Worm (Caenorhabditis elegans): ENCODE data around the gene mrp-6.

DNA sequence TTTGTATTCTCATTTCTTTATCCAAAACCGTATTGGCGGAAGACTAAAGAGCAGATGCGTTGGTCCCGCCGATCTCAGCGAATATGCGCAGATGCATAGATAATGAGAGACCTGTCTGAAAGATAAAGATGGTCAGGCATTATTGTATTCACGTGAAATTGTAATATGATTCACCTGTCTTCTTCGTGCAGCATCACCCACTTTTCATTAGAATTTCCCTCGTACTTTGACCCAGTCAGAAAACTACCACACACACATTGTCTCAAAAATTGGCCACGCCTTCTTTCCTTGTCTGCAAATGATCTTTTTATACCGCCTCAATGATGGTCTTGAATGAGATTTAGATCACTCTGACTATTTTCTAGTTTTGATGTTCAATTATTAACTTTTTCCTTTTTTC lies 40.5 kb downstream of the mrp-6 start:
- TF ChIP-seq nhr-76 (tag; optimal IDR thresholded peaks at IDR 0.05) (no peak), mdl-1 (tag; optimal IDR thresholded peaks at IDR 0.05) (no peak), ama-1 (optimal IDR thresholded peaks at IDR 0.05) (no peak), ztf-11 (tag; optimal IDR thresholded peaks at IDR 0.05) (no peak)

Data from whole organism, L4 larva.